Fruit fly (Drosophila melanogaster) whole organism, embryonic: ENCODE data around the gene ppk17.

ENCODE experiments used
- ATbp ChIP-seq: fragments of 200-800 bp; sonication (Bioruptor generic); optimal IDR thresholded peaks from 2 replicates; lab custom pipeline; 2017; ENCODE audit warnings: missing biosample characterization, mild to moderate bottlenecking, missing genetic modification characterization, missing genetic modification reagents
- Asciz ChIP-seq: fragments of 200-800 bp; sonication (Bioruptor generic); optimal IDR thresholded peaks from 2 replicates; lab custom pipeline; 2017; ENCODE audit warnings: missing biosample characterization, mild to moderate bottlenecking, missing genetic modification characterization, missing genetic modification reagents
- CG10654 ChIP-seq: fragments of 200-800 bp; sonication (Bioruptor generic); optimal IDR thresholded peaks from 2 replicates; lab custom pipeline; 2016; ENCODE audit warnings: missing biosample characterization, missing genetic modification characterization
- CG10979 ChIP-seq: fragments of 200-800 bp; sonication (Bioruptor generic); optimal IDR thresholded peaks from 2 replicates; lab custom pipeline; 2018; ENCODE audit warnings: missing biosample characterization, mild to moderate bottlenecking, missing genetic modification characterization, moderate library complexity
- CG11696 ChIP-seq: fragments of 200-800 bp; sonication (Bioruptor generic); IDR thresholded peaks from 2 replicates; pipeline ENCODE4 v1.3.6; 2022; ENCODE audit warnings: missing biosample characterization, missing genetic modification characterization
- CG11723 ChIP-seq: fragments of 200-800 bp; sonication (Bioruptor generic); optimal IDR thresholded peaks from 2 replicates; lab custom pipeline; 2017; ENCODE audit warnings: missing biosample characterization, mild to moderate bottlenecking, missing genetic modification characterization
- CG12391 ChIP-seq: fragments of 200-800 bp; sonication (Bioruptor generic); optimal IDR thresholded peaks from 3 replicates; lab custom pipeline; 2018; ENCODE audit warnings: missing biosample characterization, mild to moderate bottlenecking, missing genetic modification characterization, moderate library complexity
- CG13287 ChIP-seq: fragments of 200-800 bp; sonication (Bioruptor generic); IDR thresholded peaks from 2 replicates; pipeline ENCODE4 v1.3.6; 2022; ENCODE audit warnings: missing biosample characterization, missing genetic modification characterization; ENCODE audit not compliant: partially characterized antibody
- CG15269 ChIP-seq: fragments of 200-800 bp; sonication (Bioruptor generic); optimal IDR thresholded peaks from 2 replicates; lab custom pipeline; 2018; ENCODE audit warnings: missing biosample characterization, mild to moderate bottlenecking, missing genetic modification characterization, moderate library complexity
- CG1603 ChIP-seq: fragments of 200-800 bp; sonication (Bioruptor generic); optimal IDR thresholded peaks from 2 replicates; lab custom pipeline; 2019; ENCODE audit warnings: missing biosample characterization, mild to moderate bottlenecking, missing genetic modification characterization, moderate library complexity
- CG17568 ChIP-seq: fragments of 200-800 bp; sonication (Bioruptor generic); optimal IDR thresholded peaks from 2 replicates; lab custom pipeline; 2018; ENCODE audit warnings: missing biosample characterization, mild to moderate bottlenecking, missing genetic modification characterization, moderate library complexity
- CG1832 ChIP-seq: fragments of 200-800 bp; sonication (Bioruptor generic); optimal IDR thresholded peaks from 2 replicates; lab custom pipeline; 2017; ENCODE audit warnings: missing biosample characterization, mild to moderate bottlenecking, missing genetic modification characterization, inconsistent platforms
- CG2875 ChIP-seq: fragments of 200-800 bp; sonication (Bioruptor generic); optimal IDR thresholded peaks from 2 replicates; lab custom pipeline; 2017; ENCODE audit warnings: missing biosample characterization, mild to moderate bottlenecking, missing genetic modification characterization, missing genetic modification reagents
- CG42726 ChIP-seq: fragments of 200-800 bp; sonication (Bioruptor generic); IDR thresholded peaks from 2 replicates; pipeline ENCODE4 v1.3.6; 2022; ENCODE audit warnings: missing biosample characterization, missing genetic modification characterization; ENCODE audit not compliant: partially characterized antibody
- CG4360 ChIP-seq: fragments of 200-800 bp; sonication (Bioruptor generic); IDR thresholded peaks from 2 replicates; pipeline ENCODE4 v1.3.6; 2022; ENCODE audit warnings: missing biosample characterization, missing genetic modification characterization
- CG4820 ChIP-seq: fragments of 200-800 bp; sonication (Bioruptor generic); optimal IDR thresholded peaks from 3 replicates; lab custom pipeline; 2016; ENCODE audit warnings: missing biosample characterization, missing genetic modification characterization
- CG6654 ChIP-seq: fragments of 200-800 bp; sonication (Bioruptor generic); optimal IDR thresholded peaks from 2 replicates; lab custom pipeline; 2017; ENCODE audit warnings: missing biosample characterization, mild to moderate bottlenecking, missing genetic modification characterization
- CG6765 ChIP-seq: fragments of 200-800 bp; sonication (Bioruptor generic); optimal IDR thresholded peaks from 3 replicates; lab custom pipeline; 2017; ENCODE audit warnings: missing biosample characterization, mild to moderate bottlenecking, missing genetic modification characterization
- CG8765 ChIP-seq: fragments of 200-800 bp; sonication (Bioruptor generic); IDR thresholded peaks from 2 replicates; pipeline ENCODE4 v1.3.6; 2022; ENCODE audit warnings: missing biosample characterization, missing genetic modification characterization
- CG9817 ChIP-seq: fragments of 200-800 bp; sonication (Bioruptor generic); optimal IDR thresholded peaks from 2 replicates; lab custom pipeline; 2018; ENCODE audit warnings: missing biosample characterization, mild to moderate bottlenecking, missing genetic modification characterization, moderate library complexity
- CHES-1-like ChIP-seq: fragments of 200-800 bp; sonication (Bioruptor generic); optimal IDR thresholded peaks from 2 replicates; lab custom pipeline; 2016; ENCODE audit warnings: missing biosample characterization, missing genetic modification characterization
- Dref ChIP-seq: fragments of 200-800 bp; sonication (Bioruptor generic); IDR thresholded peaks from 2 replicates; pipeline ENCODE4 v1.3.6; 2022; ENCODE audit warnings: missing biosample characterization, missing genetic modification characterization
- ERR ChIP-seq: fragments of 200-800 bp; sonication (Bioruptor generic); optimal IDR thresholded peaks from 2 replicates; lab custom pipeline; 2016; ENCODE audit warnings: missing biosample characterization, missing genetic modification characterization
- H2.0 ChIP-seq: fragments of 200-800 bp; sonication (Bioruptor generic); IDR thresholded peaks from 2 replicates; pipeline ENCODE4 v1.3.6; 2022; ENCODE audit warnings: missing biosample characterization, missing genetic modification characterization
- Hsf ChIP-seq: fragments of 200-800 bp; sonication (Bioruptor generic); optimal IDR thresholded peaks from 3 replicates; lab custom pipeline; 2016; ENCODE audit warnings: missing biosample characterization, missing genetic modification characterization
- Mad ChIP-seq: fragments of 200-800 bp; sonication (Bioruptor generic); optimal IDR thresholded peaks from 2 replicates; lab custom pipeline; 2016; ENCODE audit warnings: missing biosample characterization, missing genetic modification characterization
- Med ChIP-seq: fragments of 200-800 bp; sonication (Bioruptor generic); peaks from one replicate; lab custom pipeline; 2016; ENCODE audit warnings: missing biosample characterization, missing genetic modification characterization, mild to moderate bottlenecking, inconsistent platforms, moderate library complexity
- NC2β ChIP-seq: fragments of 200-800 bp; sonication (Bioruptor generic); optimal IDR thresholded peaks from 2 replicates; lab custom pipeline; 2016; ENCODE audit warnings: missing biosample characterization, missing genetic modification characterization
- Nf-YA ChIP-seq: fragments of 200-800 bp; sonication (Bioruptor generic); IDR thresholded peaks from 2 replicates; pipeline ENCODE4 v1.3.6; 2022; ENCODE audit warnings: missing biosample characterization, missing genetic modification characterization
- Oaz ChIP-seq: fragments of 200-800 bp; sonication (Bioruptor generic); IDR thresholded peaks from 2 replicates; pipeline ENCODE4 v1.3.6; 2022; ENCODE audit warnings: missing biosample characterization, missing genetic modification characterization
- Optix ChIP-seq: fragments of 200-800 bp; sonication (Bioruptor generic); IDR thresholded peaks from 3 replicates; pipeline ENCODE4 v1.3.6; 2022; ENCODE audit warnings: missing biosample characterization, missing genetic modification characterization
- Pdp1 ChIP-seq, 2 experiments: fragments of 200-800 bp; sonication (Bioruptor generic); optimal IDR thresholded peaks; 3 replicates each; lab custom pipeline; 2016; ENCODE audit warnings: missing biosample characterization in 2 of 2, missing genetic modification characterization in 2 of 2, mild to moderate bottlenecking in 1 of 2, moderate library complexity in 1 of 2
- Ptx1 ChIP-seq: fragments of 200-800 bp; sonication (Bioruptor generic); IDR thresholded peaks from 2 replicates; pipeline ENCODE4 v1.3.6; 2022; ENCODE audit warnings: missing biosample characterization, missing genetic modification characterization
- Rfx ChIP-seq: fragments of 200-800 bp; sonication (Bioruptor generic); IDR thresholded peaks from 2 replicates; pipeline ENCODE4 v1.3.6; 2022; ENCODE audit warnings: missing biosample characterization, missing genetic modification characterization
- bab2 ChIP-seq: fragments of 200-800 bp; sonication (Bioruptor generic); optimal IDR thresholded peaks from 2 replicates; lab custom pipeline; 2016; ENCODE audit warnings: missing biosample characterization, missing genetic modification characterization
- bsh ChIP-seq, 2 experiments: fragments of 200-800 bp; sonication (Bioruptor generic); optimal IDR thresholded peaks; 2 replicates each; lab custom pipeline; 2017 to 2018; ENCODE audit warnings: mild to moderate bottlenecking in 2 of 2, missing biosample characterization in 2 of 2, missing genetic modification characterization in 2 of 2, moderate library complexity in 1 of 2
- caup ChIP-seq: fragments of 200-800 bp; sonication (Bioruptor generic); optimal IDR thresholded peaks from 3 replicates; lab custom pipeline; 2017; ENCODE audit warnings: missing biosample characterization, mild to moderate bottlenecking, missing genetic modification characterization, moderate library complexity; ENCODE audit not compliant: severe bottlenecking
- dysf ChIP-seq: fragments of 200-800 bp; sonication (Bioruptor generic); IDR thresholded peaks from 3 replicates; pipeline ENCODE4 v1.3.6; 2022; ENCODE audit warnings: missing biosample characterization, missing genetic modification characterization
- fd96Cb ChIP-seq: fragments of 200-800 bp; sonication (Bioruptor generic); optimal IDR thresholded peaks from 2 replicates; lab custom pipeline; 2018; ENCODE audit warnings: missing biosample characterization, mild to moderate bottlenecking, missing genetic modification characterization, moderate library complexity
- hkb ChIP-seq, 2 experiments: fragments of 200-800 bp in 1 of 2; fragments of >200 bp in 1 of 2; sonication (Bioruptor generic) in 1 of 2; IDR thresholded peaks in 1 of 2; optimal IDR thresholded peaks in 1 of 2; 2 replicates each; pipeline versions ENCODE4 v1.3.6 to Lab custom; 2017 to 2022; ENCODE audit warnings: missing biosample characterization in 1 of 2, missing genetic modification characterization in 1 of 2
- jumu ChIP-seq: fragments of 200-800 bp; sonication (Bioruptor generic); optimal IDR thresholded peaks from 3 replicates; lab custom pipeline; 2016; ENCODE audit warnings: missing biosample characterization, missing genetic modification characterization
- mirr ChIP-seq: fragments of 200-800 bp; sonication (Bioruptor generic); optimal IDR thresholded peaks from 3 replicates; lab custom pipeline; 2018; ENCODE audit warnings: missing biosample characterization, mild to moderate bottlenecking, missing genetic modification characterization
- pan ChIP-seq, 4 experiments: fragments of >200 bp in 3 of 4; fragments of 200-800 bp in 1 of 4; sonication (Bioruptor generic) in 1 of 4; optimal IDR thresholded peaks in 3 of 4; IDR thresholded peaks in 1 of 4; 2 replicates each; pipeline versions ENCODE4 v1.3.6 to Lab custom; 2017 to 2022; ENCODE audit warnings: missing biosample characterization in 2 of 4, missing genetic modification characterization in 2 of 4, mixed read lengths in 1 of 4
- salm ChIP-seq: fragments of 200-800 bp; sonication (Bioruptor generic); optimal IDR thresholded peaks from 2 replicates; lab custom pipeline; 2018; ENCODE audit warnings: missing biosample characterization, mild to moderate bottlenecking, missing genetic modification characterization
- sens ChIP-seq: fragments of 200-800 bp; sonication (Bioruptor generic); peaks from one replicate; lab custom pipeline; 2016; ENCODE audit warnings: missing biosample characterization, missing genetic modification characterization
- slp2 ChIP-seq: fragments of 200-800 bp; sonication (Bioruptor generic); optimal IDR thresholded peaks from 2 replicates; lab custom pipeline; 2016; ENCODE audit warnings: missing biosample characterization, missing genetic modification characterization
- sug ChIP-seq: fragments of 200-800 bp; optimal IDR thresholded peaks from 2 replicates; lab custom pipeline; 2019; ENCODE audit warnings: missing biosample characterization, mild to moderate bottlenecking, missing genetic modification characterization, moderate library complexity
- vvl ChIP-seq: fragments of 200-800 bp; sonication (Bioruptor generic); IDR thresholded peaks from 2 replicates; pipeline ENCODE4 v1.3.6; 2022; ENCODE audit warnings: missing biosample characterization, missing genetic modification characterization
- zen ChIP-seq: fragments of 200-800 bp; sonication (Bioruptor generic); optimal IDR thresholded peaks from 3 replicates; lab custom pipeline; 2018; ENCODE audit warnings: missing biosample characterization, mild to moderate bottlenecking, missing genetic modification characterization, moderate library complexity

ppk17 gene

DNA sequence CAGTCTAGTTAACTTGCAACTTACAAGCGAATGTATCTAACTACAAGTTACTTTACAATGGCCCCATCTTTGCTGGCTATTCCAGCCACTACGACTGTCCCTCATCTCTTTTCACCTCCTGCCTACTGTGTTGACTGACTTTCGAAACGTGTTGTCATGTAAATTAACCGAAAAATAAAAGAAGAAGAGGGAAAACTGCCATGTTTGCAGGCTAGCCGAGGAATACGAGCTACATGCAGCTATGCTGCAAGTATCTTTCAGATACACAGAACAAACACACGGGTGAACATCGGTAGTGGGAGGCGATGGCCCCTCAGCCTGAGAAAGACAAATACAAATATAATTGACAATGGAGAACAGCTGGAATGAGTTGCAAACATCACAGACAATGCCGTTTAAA lies 49.7 kb downstream of the ppk17 start (continued):
- no peak for TF ChIP-seq CG10654 (GFP tag; lab: Kevin White, UChicago)
- no peak for TF ChIP-seq vvl (GFP tag; lab: Robert Waterston, UW)
- TF ChIP-seq mirr (GFP tag; lab: Kevin White, UChicago) = no peak
- TF ChIP-seq CG15269 (tag; lab: Kevin White, UChicago) = no peak
- TF ChIP-seq NC2β (GFP tag; lab: Kevin White, UChicago) = no peak
- TF ChIP-seq ERR (GFP tag; lab: Kevin White, UChicago) = no peak
- no peak for TF ChIP-seq fd96Cb (tag; lab: Kevin White, UChicago)
- peak; percentile 35 for TF ChIP-seq ATbp (GFP tag; lab: Kevin White, UChicago)
- no peak for TF ChIP-seq CG1832
- TF ChIP-seq CG11696 (GFP tag; lab: Robert Waterston, UW) = no peak
- TF ChIP-seq Nf-YA (GFP tag; lab: Robert Waterston, UW) = no peak
- TF ChIP-seq CG4820 = no peak
- no peak for TF ChIP-seq sug (tag; lab: Kevin White, UChicago)
- TF ChIP-seq Rfx (GFP tag; lab: Robert Waterston, UW) = no peak
- TF ChIP-seq CG13287 (GFP tag; lab: Robert Waterston, UW) = no peak
- no peak for TF ChIP-seq CG6654 (GFP tag; lab: Kevin White, UChicago)
- TF ChIP-seq CG42726 = no peak
- TF ChIP-seq Dref (GFP tag; lab: Robert Waterston, UW) = no peak
- no peak for TF ChIP-seq zen
- TF ChIP-seq Hsf (GFP tag; lab: Kevin White, UChicago) = no peak
- no peak for TF ChIP-seq Oaz
- TF ChIP-seq CG4360 (GFP tag; lab: Robert Waterston, UW) = 0 out of 2 replicates have a peak, but pooled peaks have one; percentile 14
- TF ChIP-seq slp2 (GFP tag; lab: Kevin White, UChicago) = no peak
- TF ChIP-seq bsh (GFP tag; optimal IDR thresholded peaks at IDR 0.05; lab: Kevin White, UChicago) = no peak
- TF ChIP-seq CG10979 (tag; lab: Kevin White, UChicago) = no peak
- TF ChIP-seq Asciz (GFP tag; lab: Kevin White, UChicago) = peak; percentile 25
- no peak for TF ChIP-seq jumu
- TF ChIP-seq CG1603 = peak; percentile 6

DNA sequence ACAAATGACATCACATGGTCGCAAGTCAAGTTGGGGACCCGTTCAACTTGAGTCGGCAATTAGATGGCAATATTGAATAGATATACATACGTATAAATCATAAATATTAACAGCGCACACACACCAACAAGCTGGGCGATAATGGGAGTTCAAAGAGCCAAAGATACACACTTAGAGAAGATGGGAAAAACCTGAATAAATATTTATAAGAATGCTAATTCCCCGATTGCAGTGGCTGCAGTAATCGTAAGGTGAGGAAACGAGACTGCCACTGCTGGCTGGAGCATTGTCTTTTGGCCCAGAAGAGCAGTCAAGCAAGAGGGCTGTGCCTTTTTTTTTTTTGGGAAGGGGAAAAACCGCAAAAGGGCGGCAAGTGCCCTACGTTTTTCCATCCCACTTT lies 50.1 kb downstream of the ppk17 start:
- TF ChIP-seq CG42726 (no peak), CG17568 (GFP tag; lab: Kevin White, UChicago) (peak; percentile 32), Med (peak; percentile 62), Pdp1 (GFP tag; optimal IDR thresholded peaks at IDR 0.05; lab: Kevin White, UChicago) (no peak), sens (peak; percentile 60), vvl (GFP tag; lab: Robert Waterston, UW) (peak; percentile 60; the same call in 1 of the 2 replicates), Optix (GFP tag; lab: Robert Waterston, UW) (0 out of 3 replicates have a peak, but pooled peaks have one; percentile 12), salm (tag; lab: Kevin White, UChicago) (peak; percentile 8)

DNA sequence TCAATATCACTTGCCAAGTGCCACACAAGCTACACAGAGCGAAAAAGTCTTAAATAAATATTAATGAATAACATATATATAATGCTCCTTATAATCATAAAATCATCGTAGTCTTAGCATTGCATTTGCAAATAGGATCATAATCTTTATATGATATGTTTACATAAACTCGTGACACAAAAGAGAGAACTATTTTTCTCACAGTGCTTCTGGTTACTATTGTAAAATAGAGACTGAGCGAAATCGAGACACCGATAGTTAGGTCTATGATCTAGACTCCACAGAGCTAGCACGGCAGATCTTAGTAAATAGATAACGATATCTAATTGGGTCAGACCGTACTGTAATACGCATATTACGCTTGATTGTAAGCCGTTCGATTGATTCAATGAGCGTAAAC lies 50.7 kb downstream of the ppk17 start:
- peak; percentile 85 for TF ChIP-seq CG12391 (tag; lab: Kevin White, UChicago)
- no peak for TF ChIP-seq CG6765 (GFP tag; lab: Kevin White, UChicago)
- TF ChIP-seq H2.0 (GFP tag; lab: Robert Waterston, UW) = peak; percentile 80
- peak; percentile 66 for TF ChIP-seq CG9817 (tag; lab: Kevin White, UChicago)
- peak; percentile 51 for TF ChIP-seq CG2875 (GFP tag; lab: Kevin White, UChicago)
- TF ChIP-seq Ptx1 = peak; percentile 89
- TF ChIP-seq CG11723 (GFP tag; lab: Kevin White, UChicago) = peak; percentile 49
- no peak for TF ChIP-seq Mad (GFP tag; lab: Kevin White, UChicago)
- TF ChIP-seq caup (GFP tag; lab: Kevin White, UChicago) = peak; percentile 57
- no peak for TF ChIP-seq pan (optimal IDR thresholded peaks at IDR 0.05; lab: Kevin White, UChicago)
- TF ChIP-seq pan (GFP tag; optimal IDR thresholded peaks at IDR 0.05 in 1 of 2, IDR thresholded peaks at IDR 0.05 in 1 of 2) = no peak
- TF ChIP-seq dysf (GFP tag; lab: Robert Waterston, UW) = peak; percentile 86
- TF ChIP-seq CG8765 (GFP tag; lab: Robert Waterston, UW) = no peak
- peak; percentile 41 for TF ChIP-seq bab2 (GFP tag; lab: Kevin White, UChicago)
- no peak for TF ChIP-seq hkb (optimal IDR thresholded peaks at IDR 0.05; lab: Kevin White, UChicago)
- TF ChIP-seq hkb (GFP tag; IDR thresholded peaks at IDR 0.05; lab: Robert Waterston, UW) = peak; percentile 88
- TF ChIP-seq CHES-1-like = peak; percentile 5
